Fruit fly (Drosophila melanogaster) whole organism, adult: Measurements from ENCODE around the gene CG14277.

Experiments
- CG11617 ChIP-seq: fragments of 200-800 bp; sonication (Bioruptor generic); optimal IDR thresholded peaks from 2 replicates; lab custom pipeline; 2017; ENCODE audit warnings: mild to moderate bottlenecking, missing biosample characterization, missing genetic modification reagents, missing genetic modification characterization
- CG33017 ChIP-seq: fragments of 200-800 bp; sonication (Bioruptor generic); optimal IDR thresholded peaks from 2 replicates; lab custom pipeline; 2018; ENCODE audit warnings: missing biosample characterization, mild to moderate bottlenecking, missing genetic modification characterization, moderate library complexity
- CG5204 ChIP-seq: fragments of 200-800 bp; sonication (Bioruptor generic); optimal IDR thresholded peaks from 2 replicates; lab custom pipeline; 2016; ENCODE audit warnings: missing biosample characterization, missing genetic modification characterization
- CG7045 ChIP-seq: fragments of 200-800 bp; sonication (Bioruptor generic); optimal IDR thresholded peaks from 2 replicates; lab custom pipeline; 2017; ENCODE audit warnings: missing biosample characterization, mild to moderate bottlenecking, missing genetic modification characterization
- CG7101 ChIP-seq: fragments of 200-800 bp; sonication (Bioruptor generic); optimal IDR thresholded peaks from 2 replicates; lab custom pipeline; 2018; ENCODE audit warnings: missing biosample characterization, mild to moderate bottlenecking, missing genetic modification characterization, moderate library complexity
- Hr96 ChIP-seq: fragments of 200-800 bp; sonication (Bioruptor generic); optimal IDR thresholded peaks from 2 replicates; lab custom pipeline; 2016; ENCODE audit warnings: missing biosample characterization, missing genetic modification characterization
- Mnt ChIP-seq: fragments of 200-800 bp; sonication (Bioruptor generic); optimal IDR thresholded peaks from 2 replicates; lab custom pipeline; 2016; ENCODE audit warnings: missing biosample characterization, mild to moderate bottlenecking, missing genetic modification characterization
- bab1 ChIP-seq: fragments of 200-800 bp; sonication (Bioruptor generic); optimal IDR thresholded peaks from 3 replicates; lab custom pipeline; 2019; ENCODE audit warnings: missing biosample characterization, mild to moderate bottlenecking, missing genetic modification characterization, moderate library complexity
- cic ChIP-seq: fragments of 200-800 bp; sonication (Bioruptor generic); optimal IDR thresholded peaks from 2 replicates; lab custom pipeline; 2017; ENCODE audit warnings: missing biosample characterization, mild to moderate bottlenecking, missing genetic modification characterization, moderate library complexity
- kay ChIP-seq: fragments of 200-800 bp; sonication (Bioruptor generic); peaks from one replicate; lab custom pipeline; 2016; ENCODE audit warnings: missing biosample characterization, missing genetic modification characterization, borderline replicate concordance
- ovo ChIP-seq: fragments of 200-800 bp; sonication (Bioruptor generic); optimal IDR thresholded peaks from 2 replicates; lab custom pipeline; 2016; ENCODE audit warnings: missing biosample characterization, missing genetic modification characterization
- pad ChIP-seq: fragments of 200-800 bp; sonication (Bioruptor generic); optimal IDR thresholded peaks from 3 replicates; lab custom pipeline; 2017; ENCODE audit warnings: missing biosample characterization, missing genetic modification characterization, mild to moderate bottlenecking, moderate library complexity, missing genetic modification reagents
- tj ChIP-seq: fragments of 200-800 bp; sonication (Bioruptor generic); optimal IDR thresholded peaks from 3 replicates; lab custom pipeline; 2017; ENCODE audit warnings: missing biosample characterization, mild to moderate bottlenecking, missing genetic modification characterization, moderate library complexity
- toe ChIP-seq: fragments of 200-800 bp; sonication (Bioruptor generic); optimal IDR thresholded peaks from 2 replicates; lab custom pipeline; 2016; ENCODE audit warnings: missing biosample characterization, missing genetic modification characterization

dm6 chr2L:8274127-8274526, 31.8 kb downstream of the CG14277 start:
- TF ChIP-seq pad (GFP tag; lab: Kevin White, UChicago) (no peak), Mnt (no peak), ovo (GFP tag; lab: Kevin White, UChicago) (no peak), Hr96 (GFP tag; lab: Kevin White, UChicago) (no peak), CG7101 (no peak), CG7045 (GFP tag; lab: Kevin White, UChicago) (no peak), kay (GFP tag; lab: Kevin White, UChicago) (no peak), cic (GFP tag; lab: Kevin White, UChicago) (no peak), CG11617 (GFP tag; lab: Kevin White, UChicago) (no peak), CG33017 (tag; lab: Kevin White, UChicago) (no peak), CG5204 (GFP tag; lab: Kevin White, UChicago) (no peak), bab1 (GFP tag; lab: Kevin White, UChicago) (no peak), tj (GFP tag; lab: Kevin White, UChicago) (no peak), toe (GFP tag; lab: Kevin White, UChicago) (no peak)
